Fruit fly (Drosophila melanogaster) whole organism, pupa: Measurements from ENCODE around the gene CG13989.

Experiments used
- CG10348 ChIP-seq: fragments of 200-800 bp; sonication (Bioruptor generic); IDR thresholded peaks from 2 replicates; pipeline ENCODE4 v1.3.6; 2022; ENCODE audit warnings: missing biosample characterization, missing genetic modification characterization
- CG14655 ChIP-seq: fragments of 200-800 bp; sonication (Bioruptor generic); optimal IDR thresholded peaks from 3 replicates; lab custom pipeline; 2017; ENCODE audit warnings: mild to moderate bottlenecking, missing biosample characterization, missing genetic modification reagents, missing genetic modification characterization
- CG15710 ChIP-seq: fragments of 200-800 bp; sonication (Bioruptor generic); optimal IDR thresholded peaks from 2 replicates; lab custom pipeline; 2018; ENCODE audit warnings: missing biosample characterization, mild to moderate bottlenecking, missing genetic modification characterization, moderate library complexity
- CG17806 ChIP-seq: fragments of 200-800 bp; sonication (Bioruptor generic); optimal IDR thresholded peaks from 2 replicates; lab custom pipeline; 2018; ENCODE audit warnings: missing biosample characterization, mild to moderate bottlenecking, missing genetic modification characterization, moderate library complexity
- CG34367 ChIP-seq: fragments of 200-800 bp; sonication (Bioruptor generic); optimal IDR thresholded peaks from 2 replicates; lab custom pipeline; 2018; ENCODE audit warnings: missing biosample characterization, mild to moderate bottlenecking, missing genetic modification characterization
- CG8301 ChIP-seq: fragments of 200-800 bp; sonication (Bioruptor generic); optimal IDR thresholded peaks from 2 replicates; lab custom pipeline; 2018; ENCODE audit warnings: missing biosample characterization, mild to moderate bottlenecking, missing genetic modification characterization
- D1 ChIP-seq: fragments of 200-800 bp; sonication (Bioruptor generic); optimal IDR thresholded peaks from 2 replicates; lab custom pipeline; 2018; ENCODE audit warnings: missing biosample characterization, mild to moderate bottlenecking, missing genetic modification characterization, moderate library complexity
- EcR ChIP-seq: fragments of 200-800 bp; sonication (Bioruptor generic); optimal IDR thresholded peaks from 3 replicates; lab custom pipeline; 2019; ENCODE audit warnings: missing biosample characterization, missing genetic modification characterization, mild to moderate bottlenecking, moderate library complexity, missing genetic modification reagents
- Ets98B ChIP-seq: fragments of 200-800 bp; sonication (Bioruptor generic); IDR thresholded peaks from 2 replicates; pipeline ENCODE4 v1.3.6; 2022; ENCODE audit warnings: missing biosample characterization, missing genetic modification characterization
- Pif1A ChIP-seq: fragments of 200-800 bp; sonication (Bioruptor generic); optimal IDR thresholded peaks from 3 replicates; lab custom pipeline; 2016; ENCODE audit warnings: missing biosample characterization, missing genetic modification characterization
- Pif1B ChIP-seq: fragments of 200-800 bp; sonication (Bioruptor generic); optimal IDR thresholded peaks from 3 replicates; lab custom pipeline; 2016; ENCODE audit warnings: missing biosample characterization, missing genetic modification characterization
- Snoo ChIP-seq: fragments of 200-800 bp; sonication (Bioruptor generic); optimal IDR thresholded peaks from 3 replicates; lab custom pipeline; 2017; ENCODE audit warnings: missing biosample characterization, mild to moderate bottlenecking, missing genetic modification characterization, inconsistent platforms
- fd96Ca ChIP-seq: fragments of 200-800 bp; sonication (Bioruptor generic); IDR thresholded peaks from 3 replicates; pipeline ENCODE4 v1.3.6; 2022; ENCODE audit warnings: missing biosample characterization, missing genetic modification characterization
- rn ChIP-seq: fragments of 200-800 bp; sonication (Bioruptor generic); IDR thresholded peaks from 2 replicates; pipeline ENCODE4 v1.3.6; 2022; ENCODE audit warnings: missing biosample characterization, missing genetic modification characterization

DNA sequence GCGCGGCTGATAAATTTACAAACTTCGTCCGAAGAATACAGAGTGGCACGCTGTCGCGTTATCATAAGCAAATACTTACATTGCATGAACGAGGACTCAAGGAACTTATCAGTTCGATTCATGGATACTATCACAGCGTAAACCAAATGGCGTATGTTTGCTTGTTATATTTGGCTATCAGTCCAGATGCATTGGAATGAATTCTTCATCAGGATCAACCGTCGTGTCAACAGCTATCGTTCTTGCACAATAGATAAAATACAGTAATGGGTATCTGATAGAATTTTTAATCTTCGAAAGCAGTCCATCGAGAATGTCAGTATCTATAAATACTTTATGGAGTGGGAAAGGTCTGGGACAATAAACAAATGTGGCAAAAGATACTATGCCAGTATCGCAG is 16.9 kb downstream of the CG13989 start:
- no peak for TF ChIP-seq fd96Ca (GFP tag; lab: Robert Waterston, UW)
- TF ChIP-seq CG14655 (GFP tag; lab: Kevin White, UChicago): no peak
- no peak for TF ChIP-seq Pif1A (GFP tag; lab: Kevin White, UChicago)
- no peak for TF ChIP-seq rn (GFP tag; lab: Robert Waterston, UW)
- TF ChIP-seq CG10348 (GFP tag; lab: Robert Waterston, UW): no peak
- no peak for TF ChIP-seq Snoo (tag; lab: Kevin White, UChicago)
- TF ChIP-seq EcR (GFP tag; lab: Kevin White, UChicago): no peak
- no peak for TF ChIP-seq CG8301
- TF ChIP-seq CG17806 (tag; lab: Kevin White, UChicago): no peak
- TF ChIP-seq Pif1B: no peak
- TF ChIP-seq CG34367 (tag; lab: Kevin White, UChicago): no peak
- TF ChIP-seq Ets98B (GFP tag; lab: Robert Waterston, UW): no peak
- TF ChIP-seq D1 (tag; lab: Kevin White, UChicago): no peak
- no peak for TF ChIP-seq CG15710 (tag; lab: Kevin White, UChicago)
